Fruit fly (Drosophila melanogaster) whole organism, embryonic: ENCODE results near the gene Tob.
A peak's percentile ranks its signal among the peaks of the same experiment; 100 is the strongest.

ENCODE experiments used
- Antp ChIP-seq: fragments of 200-800 bp; sonication (Bioruptor generic); optimal IDR thresholded peaks from 3 replicates; lab custom pipeline; 2016; ENCODE audit warnings: missing biosample characterization, missing genetic modification characterization
- Asciz ChIP-seq: fragments of 200-800 bp; sonication (Bioruptor generic); optimal IDR thresholded peaks from 2 replicates; lab custom pipeline; 2017; ENCODE audit warnings: missing biosample characterization, mild to moderate bottlenecking, missing genetic modification characterization, missing genetic modification reagents
- Bgb ChIP-seq: fragments of 200-800 bp; sonication (Bioruptor generic); IDR thresholded peaks from 2 replicates; pipeline ENCODE4 v1.3.6; 2022; ENCODE audit warnings: missing biosample characterization, missing genetic modification characterization; ENCODE audit not compliant: partially characterized antibody
- Blimp-1 ChIP-seq: fragments of 200-800 bp; sonication (Bioruptor generic); optimal IDR thresholded peaks from 3 replicates; lab custom pipeline; 2018; ENCODE audit warnings: missing biosample characterization, missing genetic modification characterization, mild to moderate bottlenecking, moderate library complexity, missing genetic modification reagents
- CG1024 ChIP-seq: fragments of 200-800 bp; sonication (Bioruptor generic); IDR thresholded peaks from 2 replicates; pipeline ENCODE4 v1.3.6; 2022; ENCODE audit warnings: missing biosample characterization, missing genetic modification characterization
- CG11696 ChIP-seq: fragments of 200-800 bp; sonication (Bioruptor generic); IDR thresholded peaks from 2 replicates; pipeline ENCODE4 v1.3.6; 2022; ENCODE audit warnings: missing biosample characterization, missing genetic modification characterization
- CG12071 ChIP-seq: fragments of 200-800 bp; sonication (Bioruptor generic); optimal IDR thresholded peaks from 3 replicates; lab custom pipeline; 2018; ENCODE audit warnings: missing biosample characterization, mild to moderate bottlenecking, missing genetic modification characterization
- CG12659 ChIP-seq: fragments of 200-800 bp; sonication (Bioruptor generic); optimal IDR thresholded peaks from 3 replicates; lab custom pipeline; 2017; ENCODE audit warnings: mild to moderate bottlenecking, missing biosample characterization, missing genetic modification reagents, missing genetic modification characterization
- CG13123 ChIP-seq: fragments of 200-800 bp; sonication (Bioruptor generic); optimal IDR thresholded peaks from 2 replicates; lab custom pipeline; 2016; ENCODE audit warnings: missing biosample characterization, missing genetic modification characterization
- CG13287 ChIP-seq: fragments of 200-800 bp; sonication (Bioruptor generic); IDR thresholded peaks from 2 replicates; pipeline ENCODE4 v1.3.6; 2022; ENCODE audit warnings: missing biosample characterization, missing genetic modification characterization; ENCODE audit not compliant: partially characterized antibody
- CG14014 ChIP-seq: fragments of 200-800 bp; sonication (Bioruptor generic); IDR thresholded peaks from 2 replicates; pipeline ENCODE4 v1.3.6; 2022; ENCODE audit warnings: missing biosample characterization, missing genetic modification characterization
- CG3281 ChIP-seq: fragments of 200-800 bp; sonication (Bioruptor generic); optimal IDR thresholded peaks from 3 replicates; lab custom pipeline; 2017; ENCODE audit warnings: missing biosample characterization, mild to moderate bottlenecking, missing genetic modification characterization
- CG34376 ChIP-seq: fragments of 200-800 bp; sonication (Bioruptor generic); optimal IDR thresholded peaks from 2 replicates; lab custom pipeline; 2018; ENCODE audit warnings: missing biosample characterization, mild to moderate bottlenecking, missing genetic modification characterization
- CG34422 ChIP-seq: fragments of 200-800 bp; sonication (Bioruptor generic); IDR thresholded peaks from 3 replicates; pipeline ENCODE4 v1.3.6; 2022; ENCODE audit warnings: missing biosample characterization, missing genetic modification characterization
- CG42726 ChIP-seq: fragments of 200-800 bp; sonication (Bioruptor generic); IDR thresholded peaks from 2 replicates; pipeline ENCODE4 v1.3.6; 2022; ENCODE audit warnings: missing biosample characterization, missing genetic modification characterization; ENCODE audit not compliant: partially characterized antibody
- CG6175 ChIP-seq: fragments of 200-800 bp; sonication (Bioruptor generic); IDR thresholded peaks from 3 replicates; pipeline ENCODE4 v1.3.6; 2022; ENCODE audit warnings: missing biosample characterization, missing genetic modification characterization
- Chrac-16 ChIP-seq: fragments of 200-800 bp; sonication (Bioruptor generic); optimal IDR thresholded peaks from 3 replicates; lab custom pipeline; 2016; ENCODE audit warnings: missing biosample characterization, missing genetic modification characterization
- D ChIP-seq, 2 experiments: fragments of 200-800 bp in 1 of 2; fragments of >200 bp in 1 of 2; sonication (Bioruptor generic) in 1 of 2; optimal IDR thresholded peaks; 2 replicates in 1 of 2; 3 replicates in 1 of 2; lab custom pipeline; 2017; ENCODE audit warnings: mild to moderate bottlenecking in 1 of 2, missing biosample characterization in 1 of 2, missing genetic modification characterization in 1 of 2, missing genetic modification reagents in 1 of 2
- H15 ChIP-seq: fragments of 200-800 bp; sonication (Bioruptor generic); IDR thresholded peaks from 3 replicates; pipeline ENCODE4 v1.3.6; 2022; ENCODE audit warnings: missing biosample characterization, missing genetic modification characterization
- H2.0 ChIP-seq: fragments of 200-800 bp; sonication (Bioruptor generic); IDR thresholded peaks from 2 replicates; pipeline ENCODE4 v1.3.6; 2022; ENCODE audit warnings: missing biosample characterization, missing genetic modification characterization
- HHEX ChIP-seq: fragments of 200-800 bp; sonication (Bioruptor generic); optimal IDR thresholded peaks from 3 replicates; lab custom pipeline; 2017; ENCODE audit warnings: missing biosample characterization, mild to moderate bottlenecking, missing genetic modification characterization, missing genetic modification reagents
- HLH4C ChIP-seq: fragments of 200-800 bp; sonication (Bioruptor generic); IDR thresholded peaks from 3 replicates; pipeline ENCODE4 v1.3.6; 2022; ENCODE audit warnings: missing biosample characterization, missing genetic modification characterization; ENCODE audit not compliant: partially characterized antibody
- Hr78 ChIP-seq, 2 experiments: fragments of 200-800 bp in 1 of 2; fragments of >200 bp in 1 of 2; sonication (Bioruptor generic) in 1 of 2; optimal IDR thresholded peaks; 2 replicates each; lab custom pipeline; 2017 to 2019; ENCODE audit warnings: missing biosample characterization in 2 of 2, missing genetic modification characterization in 2 of 2, mild to moderate bottlenecking in 1 of 2, moderate library complexity in 1 of 2
- MESR4 ChIP-seq: fragments of 200-800 bp; sonication (Bioruptor generic); optimal IDR thresholded peaks from 2 replicates; lab custom pipeline; 2018; ENCODE audit warnings: missing biosample characterization, mild to moderate bottlenecking, missing genetic modification characterization, moderate library complexity
- Meics ChIP-seq: fragments of 200-800 bp; sonication (Bioruptor generic); optimal IDR thresholded peaks from 2 replicates; lab custom pipeline; 2017; ENCODE audit warnings: missing biosample characterization, mild to moderate bottlenecking, missing genetic modification characterization
- Pdp1 ChIP-seq, 2 experiments: fragments of 200-800 bp; sonication (Bioruptor generic); optimal IDR thresholded peaks; 3 replicates each; lab custom pipeline; 2016; ENCODE audit warnings: missing biosample characterization in 2 of 2, missing genetic modification characterization in 2 of 2, mild to moderate bottlenecking in 1 of 2, moderate library complexity in 1 of 2
- Scr ChIP-seq: fragments of 200-800 bp; sonication (Bioruptor generic); IDR thresholded peaks from 2 replicates; pipeline ENCODE4 v1.3.6; 2022; ENCODE audit warnings: missing biosample characterization, missing genetic modification characterization; ENCODE audit not compliant: partially characterized antibody
- ara ChIP-seq: fragments of 200-800 bp; sonication (Bioruptor generic); IDR thresholded peaks from 2 replicates; pipeline ENCODE4 v1.3.6; 2022; ENCODE audit warnings: missing biosample characterization, missing genetic modification characterization
- cg ChIP-seq: fragments of 200-800 bp; sonication (Bioruptor generic); optimal IDR thresholded peaks from 3 replicates; lab custom pipeline; 2019; ENCODE audit warnings: missing biosample characterization, mild to moderate bottlenecking, missing genetic modification characterization, moderate library complexity
- chinmo ChIP-seq: fragments of 200-800 bp; sonication (Bioruptor generic); IDR thresholded peaks from 4 replicates; pipeline ENCODE4 v1.3.6; 2022; ENCODE audit warnings: missing biosample characterization, missing genetic modification characterization; ENCODE audit not compliant: partially characterized antibody
- chm ChIP-seq: fragments of 200-800 bp; sonication (Bioruptor generic); IDR thresholded peaks from 2 replicates; pipeline ENCODE4 v1.3.6; 2022; ENCODE audit warnings: missing biosample characterization, missing genetic modification characterization
- chn ChIP-seq: fragments of 200-800 bp; sonication (Bioruptor generic); optimal IDR thresholded peaks from 2 replicates; lab custom pipeline; 2016; ENCODE audit warnings: missing biosample characterization, missing genetic modification characterization
- gem ChIP-seq: fragments of 200-800 bp; sonication (Bioruptor generic); optimal IDR thresholded peaks from 2 replicates; lab custom pipeline; 2019; ENCODE audit warnings: missing biosample characterization, mild to moderate bottlenecking, missing genetic modification characterization, moderate library complexity
- grau ChIP-seq: fragments of 200-800 bp; optimal IDR thresholded peaks from 3 replicates; lab custom pipeline; 2019; ENCODE audit warnings: missing biosample characterization, mild to moderate bottlenecking, missing genetic modification characterization, moderate library complexity
- hkb ChIP-seq, 2 experiments: fragments of 200-800 bp in 1 of 2; fragments of >200 bp in 1 of 2; sonication (Bioruptor generic) in 1 of 2; IDR thresholded peaks in 1 of 2; optimal IDR thresholded peaks in 1 of 2; 2 replicates each; pipeline versions ENCODE4 v1.3.6 to Lab custom; 2017 to 2022; ENCODE audit warnings: missing biosample characterization in 1 of 2, missing genetic modification characterization in 1 of 2
- kni ChIP-seq: fragments of 200-800 bp; sonication (Bioruptor generic); optimal IDR thresholded peaks from 3 replicates; lab custom pipeline; 2017; ENCODE audit warnings: mild to moderate bottlenecking, missing biosample characterization, missing genetic modification reagents, missing genetic modification characterization
- lab ChIP-seq: fragments of 200-800 bp; sonication (Bioruptor generic); optimal IDR thresholded peaks from 3 replicates; lab custom pipeline; 2017; ENCODE audit warnings: missing biosample characterization, missing genetic modification characterization, mild to moderate bottlenecking, moderate library complexity, missing genetic modification reagents
- nmo ChIP-seq: fragments of 200-800 bp; sonication (Bioruptor generic); optimal IDR thresholded peaks from 2 replicates; lab custom pipeline; 2018; ENCODE audit warnings: missing biosample characterization, mild to moderate bottlenecking, missing genetic modification characterization, moderate library complexity
- pfk ChIP-seq: fragments of 200-800 bp; sonication (Bioruptor generic); optimal IDR thresholded peaks from 2 replicates; lab custom pipeline; 2018; ENCODE audit warnings: missing biosample characterization, mild to moderate bottlenecking, missing genetic modification characterization, moderate library complexity
- psq ChIP-seq: fragments of 200-800 bp; sonication (Bioruptor generic); optimal IDR thresholded peaks from 2 replicates; lab custom pipeline; 2017; ENCODE audit warnings: missing biosample characterization, missing genetic modification characterization
- row ChIP-seq: fragments of 200-800 bp; sonication (Bioruptor generic); IDR thresholded peaks from 3 replicates; pipeline ENCODE4 v1.3.6; 2022; ENCODE audit warnings: missing biosample characterization, missing genetic modification characterization
- sd ChIP-seq: fragments of 200-800 bp; sonication (Bioruptor generic); optimal IDR thresholded peaks from 3 replicates; lab custom pipeline; 2018; ENCODE audit warnings: missing biosample characterization, mild to moderate bottlenecking, missing genetic modification characterization, moderate library complexity
- sug ChIP-seq: fragments of 200-800 bp; optimal IDR thresholded peaks from 2 replicates; lab custom pipeline; 2019; ENCODE audit warnings: missing biosample characterization, mild to moderate bottlenecking, missing genetic modification characterization, moderate library complexity
- unc-4 ChIP-seq: fragments of 200-800 bp; sonication (Bioruptor generic); IDR thresholded peaks from 2 replicates; pipeline ENCODE4 v1.3.6; 2022; ENCODE audit warnings: missing biosample characterization, missing genetic modification characterization; ENCODE audit not compliant: partially characterized antibody
- vnd ChIP-seq: fragments of 200-800 bp; sonication (Bioruptor generic); IDR thresholded peaks from 3 replicates; pipeline ENCODE4 v1.3.6; 2022; ENCODE audit warnings: missing biosample characterization, missing genetic modification characterization; ENCODE audit not compliant: partially characterized antibody

Tob gene

dm6 chrX:16091431-16091990 is at the start of gene Tob (continued):
- TF ChIP-seq sd (peak; percentile 29), Blimp-1 (GFP tag; lab: Kevin White, UChicago) (peak; percentile 19), pfk (no peak), CG34376 (GFP tag; lab: Kevin White, UChicago) (peak; percentile 51), H15 (GFP tag; lab: Robert Waterston, UW) (no peak), Pdp1 (GFP tag; optimal IDR thresholded peaks at IDR 0.05; lab: Kevin White, UChicago) (peak in 1 of 2 experiments; percentile 84), chinmo (GFP tag; lab: Robert Waterston, UW) (peak; percentile 97), unc-4 (0 out of 2 replicates have a peak, but pooled peaks have one; percentile 26), row (GFP tag; lab: Robert Waterston, UW) (peak; percentile 84), gem (tag; lab: Kevin White, UChicago) (peak; percentile 48), CG12071 (GFP tag; lab: Kevin White, UChicago) (peak; percentile 17), Meics (GFP tag; lab: Kevin White, UChicago) (peak; percentile 100), Hr78 (GFP tag; optimal IDR thresholded peaks at IDR 0.05; lab: Kevin White, UChicago) (peak in 1 of 2 experiments; percentile 29), psq (GFP tag; lab: Kevin White, UChicago) (no peak), HHEX (GFP tag; lab: Kevin White, UChicago) (no peak), chm (peak; percentile 57; the same call in 1 of the 2 replicates), kni (GFP tag; lab: Kevin White, UChicago) (peak; percentile 71), ara (GFP tag; lab: Robert Waterston, UW) (0 out of 2 replicates have a peak, but pooled peaks have one; percentile 29), Scr (GFP tag; lab: Robert Waterston, UW) (peak; percentile 12; the same call in 1 of the 2 replicates), CG12659 (GFP tag; lab: Kevin White, UChicago) (peak; percentile 25), CG13123 (GFP tag; lab: Kevin White, UChicago) (no peak), Antp (GFP tag; lab: Kevin White, UChicago) (peak; percentile 11), CG6175 (GFP tag; lab: Robert Waterston, UW) (peak; percentile 50; the same call in 1 of the 3 replicates), grau (tag; lab: Kevin White, UChicago) (no peak), Chrac-16 (GFP tag; lab: Kevin White, UChicago) (no peak), CG11696 (no peak), CG42726 (GFP tag; lab: Robert Waterston, UW) (peak; percentile 44; the same call in 1 of the 2 replicates), CG13287 (GFP tag; lab: Robert Waterston, UW) (peak; percentile 43; the same call in 1 of the 2 replicates), D (optimal IDR thresholded peaks at IDR 0.05; lab: Kevin White, UChicago) (no peak), D (GFP tag; optimal IDR thresholded peaks at IDR 0.05; lab: Kevin White, UChicago) (no peak), nmo (GFP tag; lab: Kevin White, UChicago) (peak; percentile 6), CG14014 (GFP tag; lab: Robert Waterston, UW) (peak; percentile 28; the same call in 1 of the 2 replicates), vnd (GFP tag; lab: Robert Waterston, UW) (0 out of 3 replicates have a peak, but pooled peaks have one; percentile 9), lab (GFP tag; lab: Kevin White, UChicago) (peak; percentile 55), CG3281 (GFP tag; lab: Kevin White, UChicago) (peak; percentile 2), cg (GFP tag; lab: Kevin White, UChicago) (peak; percentile 77), chn (peak; percentile 3), H2.0 (GFP tag; lab: Robert Waterston, UW) (peak; percentile 21; the same call in 1 of the 2 replicates), HLH4C (GFP tag; lab: Robert Waterston, UW) (peak; percentile 34; the same call in 1 of the 3 replicates), CG34422 (GFP tag; lab: Robert Waterston, UW) (0 out of 3 replicates have a peak, but pooled peaks have one; percentile 42), Asciz (GFP tag; lab: Kevin White, UChicago) (no peak), sug (tag; lab: Kevin White, UChicago) (peak; percentile 82), hkb (optimal IDR thresholded peaks at IDR 0.05; lab: Kevin White, UChicago) (no peak), hkb (GFP tag; IDR thresholded peaks at IDR 0.05; lab: Robert Waterston, UW) (peak; percentile 30; the same call in 1 of the 2 replicates), Bgb (GFP tag; lab: Robert Waterston, UW) (peak; percentile 54; the same call in 1 of the 2 replicates), MESR4 (peak; percentile 4), CG1024 (GFP tag; lab: Robert Waterston, UW) (0 out of 2 replicates have a peak, but pooled peaks have one; percentile 20)
